Fruit fly (Drosophila melanogaster): ENCODE data around the gene GckIII.
A peak's percentile ranks its signal among the peaks of the same experiment; 100 is the strongest.

GckIII gene

DNA sequence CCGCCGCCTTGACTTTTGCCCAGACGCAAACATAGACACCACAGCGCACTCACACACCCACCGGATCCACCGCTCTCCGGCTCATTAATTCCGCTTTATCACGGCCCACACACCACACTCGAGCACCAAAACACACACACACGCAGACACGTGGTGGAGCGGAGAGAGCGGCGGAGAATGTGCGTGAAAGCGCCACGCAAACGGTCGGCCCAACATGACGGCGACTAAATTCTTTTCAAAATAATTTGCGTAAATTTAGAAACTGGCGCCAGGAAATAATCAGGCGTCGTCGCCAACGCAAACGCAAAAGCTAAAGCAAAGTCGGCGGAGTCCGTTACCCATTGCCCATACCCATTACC, 25.5 kb upstream of the GckIII start (continued):
- TF ChIP-seq Dp (GFP tag; optimal IDR thresholded peaks at IDR 0.05), result no peak
- TF ChIP-seq Atf6 (GFP tag; IDR thresholded peaks at IDR 0.05), result peak; percentile 47; the same call in 1 of the 2 replicates
- TF ChIP-seq ken (GFP tag; IDR thresholded peaks at IDR 0.05), result no peak
- TF ChIP-seq dmrt11E (tag; optimal IDR thresholded peaks at IDR 0.05), result no peak
- no peak for TF ChIP-seq onecut (GFP tag; IDR thresholded peaks at IDR 0.05)
- TF ChIP-seq cg (GFP tag; optimal IDR thresholded peaks at IDR 0.05), result peak; percentile 88
- no peak for TF ChIP-seq HHEX (GFP tag; optimal IDR thresholded peaks at IDR 0.05)
- no peak for TF ChIP-seq D (optimal IDR thresholded peaks at IDR 0.05)
- no peak for TF ChIP-seq D (GFP tag; optimal IDR thresholded peaks at IDR 0.05)
- no peak for TF ChIP-seq p53 (GFP tag; optimal IDR thresholded peaks at IDR 0.05)
- no peak for TF ChIP-seq trh (GFP tag; optimal IDR thresholded peaks at IDR 0.05)
- no peak for TF ChIP-seq CG7987 (GFP tag; optimal IDR thresholded peaks at IDR 0.05)
- no peak for TF ChIP-seq CG14860 (GFP tag; IDR thresholded peaks at IDR 0.05; ENCODE audit: partially characterized antibody)
- no peak for TF ChIP-seq org-1 (GFP tag; optimal IDR thresholded peaks at IDR 0.05)
- no peak for TF ChIP-seq yki (optimal IDR thresholded peaks at IDR 0.05)
- no peak for TF ChIP-seq CG2129 (GFP tag; IDR thresholded peaks at IDR 0.05; ENCODE audit: partially characterized antibody)
- no peak for TF ChIP-seq Opbp (GFP tag; IDR thresholded peaks at IDR 0.05; ENCODE audit: partially characterized antibody)
- TF ChIP-seq CG10543 (GFP tag; optimal IDR thresholded peaks at IDR 0.05), result peak; percentile 37
- no peak for TF ChIP-seq HmgZ (tag; optimal IDR thresholded peaks at IDR 0.05)
- TF ChIP-seq CG34422 (GFP tag; IDR thresholded peaks at IDR 0.05), result no peak
- TF ChIP-seq Dip3 (GFP tag; optimal IDR thresholded peaks at IDR 0.05), result no peak
- no peak for TF ChIP-seq E2f2 (GFP tag; IDR thresholded peaks at IDR 0.05)
- no peak for TF ChIP-seq sqz (GFP tag; optimal IDR thresholded peaks at IDR 0.05)
- no peak for TF ChIP-seq CG11696 (GFP tag; IDR thresholded peaks at IDR 0.05)
- TF ChIP-seq Stat92E (GFP tag; optimal IDR thresholded peaks at IDR 0.05), result no peak
- TF ChIP-seq bbx (GFP tag; IDR thresholded peaks at IDR 0.05; ENCODE audit: partially characterized antibody), result no peak
- no peak for TF ChIP-seq Mad (GFP tag; optimal IDR thresholded peaks at IDR 0.05)
- TF ChIP-seq jumu (GFP tag; optimal IDR thresholded peaks at IDR 0.05), result no peak
- no peak for TF ChIP-seq CG14965 (GFP tag; optimal IDR thresholded peaks at IDR 0.05; ENCODE audit: borderline replicate concordance)
- no peak for TF ChIP-seq CG13287 (GFP tag; IDR thresholded peaks at IDR 0.05; ENCODE audit: partially characterized antibody)
- TF ChIP-seq tap (tag; optimal IDR thresholded peaks at IDR 0.05), result no peak
- no peak for TF ChIP-seq sim (GFP tag; IDR thresholded peaks at IDR 0.05)
- TF ChIP-seq fd3F (GFP tag; optimal IDR thresholded peaks at IDR 0.05), result no peak
- no peak; the same call in 1 of the 2 replicates for TF ChIP-seq rib (GFP tag; IDR thresholded peaks at IDR 0.05)
- no peak for TF ChIP-seq Antp (GFP tag; optimal IDR thresholded peaks at IDR 0.05)
- no peak for TF ChIP-seq prd (optimal IDR thresholded peaks at IDR 0.05)
- TF ChIP-seq prd (GFP tag; IDR thresholded peaks at IDR 0.05), result no peak
- TF ChIP-seq CG32767 (GFP tag; IDR thresholded peaks at IDR 0.05), result no peak
- TF ChIP-seq CG17912 (GFP tag; optimal IDR thresholded peaks at IDR 0.05), result no peak
- TF ChIP-seq gcm2 (GFP tag; optimal IDR thresholded peaks at IDR 0.05), result no peak
- TF ChIP-seq Elba2 (GFP tag; optimal IDR thresholded peaks at IDR 0.05), result no peak
- no peak for TF ChIP-seq Sry-δ (GFP tag; optimal IDR thresholded peaks at IDR 0.05)
- TF ChIP-seq CG17361 (GFP tag; IDR thresholded peaks at IDR 0.05), result no peak
- no peak for TF ChIP-seq CG17385 (GFP tag; optimal IDR thresholded peaks at IDR 0.05)
- no peak for TF ChIP-seq CG7839 (tag; optimal IDR thresholded peaks at IDR 0.05)
- TF ChIP-seq Meics (GFP tag; optimal IDR thresholded peaks at IDR 0.05), result no peak
- no peak for TF ChIP-seq fu2 (GFP tag; optimal IDR thresholded peaks at IDR 0.05)
- no peak for TF ChIP-seq B-H1 (GFP tag; IDR thresholded peaks at IDR 0.05)
- no peak for TF ChIP-seq CG4282 (GFP tag; optimal IDR thresholded peaks at IDR 0.05)
- TF ChIP-seq aop (GFP tag; IDR thresholded peaks at IDR 0.05), result no peak
- no peak for TF ChIP-seq da (GFP tag; optimal IDR thresholded peaks at IDR 0.05)
- no peak for TF ChIP-seq CG10462 (GFP tag; optimal IDR thresholded peaks at IDR 0.05)
